Worm (Caenorhabditis elegans) whole organism, mixed stage, embryonic: ENCODE measurements around the gene C44H9.5.

Experiments
- ces-1 ChIP-seq: fragments of 150-350 bp; optimal IDR thresholded peaks from 2 replicates; lab custom pipeline; 2014; ENCODE audit warnings: missing biosample characterization, missing genetic modification reagents, missing genetic modification characterization
- cnd-1 ChIP-seq: fragments of 200-800 bp; sonication (Bioruptor generic); optimal IDR thresholded peaks from 2 replicates; lab custom pipeline; 2018; ENCODE audit warnings: mild to moderate bottlenecking, missing genetic modification characterization, missing compliant biosample characterization
- lin-13 ChIP-seq: fragments of 150-350 bp; optimal IDR thresholded peaks from 2 replicates; lab custom pipeline; 2014; ENCODE audit warnings: missing biosample characterization, missing genetic modification characterization
- mab-5 ChIP-seq: fragments of 150-350 bp; optimal IDR thresholded peaks from 2 replicates; lab custom pipeline; 2014; ENCODE audit warnings: missing biosample characterization, missing genetic modification characterization
- nhr-237 ChIP-seq: fragments of 150-350 bp; optimal IDR thresholded peaks from 2 replicates; lab custom pipeline; 2014; ENCODE audit warnings: missing biosample characterization, missing genetic modification characterization
- nhr-76 ChIP-seq: sonication (generic microtip); optimal IDR thresholded peaks from 2 replicates; lab custom pipeline; 2017; ENCODE audit warnings: missing biosample characterization, missing genetic modification characterization
- pha-4 ChIP-seq: fragments of 150-350 bp; optimal IDR thresholded peaks from 2 replicates; lab custom pipeline; 2018; ENCODE audit warnings: missing biosample characterization, missing genetic modification reagents, missing genetic modification characterization
- sem-2 ChIP-seq: fragments of 200-800 bp; sonication (Bioruptor generic); optimal IDR thresholded peaks from 2 replicates; lab custom pipeline; 2018; ENCODE audit warnings: mild to moderate bottlenecking, missing genetic modification characterization, missing compliant biosample characterization
- snpc-4 ChIP-seq: fragments of 150-350 bp; optimal IDR thresholded peaks from 2 replicates; lab custom pipeline; 2014; ENCODE audit warnings: missing biosample characterization, missing genetic modification characterization
- sptf-1 ChIP-seq: sonication (generic microtip); optimal IDR thresholded peaks from 2 replicates; lab custom pipeline; 2017; ENCODE audit warnings: mild to moderate bottlenecking, missing genetic modification characterization, moderate library complexity, missing compliant biosample characterization
- unc-120 ChIP-seq: sonication (generic microtip); optimal IDR thresholded peaks from 2 replicates; lab custom pipeline; 2017; ENCODE audit warnings: missing genetic modification characterization, missing compliant biosample characterization; ENCODE audit not compliant: poor library complexity, severe bottlenecking
- unc-39 ChIP-seq: fragments of 150-350 bp; optimal IDR thresholded peaks from 2 replicates; lab custom pipeline; 2014; ENCODE audit warnings: missing biosample characterization, missing genetic modification characterization
- unc-62 ChIP-seq: fragments of 150-350 bp; optimal IDR thresholded peaks from 2 replicates; lab custom pipeline; 2014; ENCODE audit warnings: missing biosample characterization, missing genetic modification reagents, missing genetic modification characterization
- ztf-11 ChIP-seq: fragments of 150-350 bp; optimal IDR thresholded peaks from 2 replicates; lab custom pipeline; 2014; ENCODE audit warnings: missing biosample characterization, missing genetic modification characterization

- TF ChIP-seq pha-4 (tag; lab: Kevin White, UChicago) (no peak), nhr-237 (tag; lab: Kevin White, UChicago) (no peak), snpc-4 (tag; lab: Kevin White, UChicago) (no peak), ztf-11 (tag; lab: Kevin White, UChicago) (no peak), ces-1 (GFP tag; lab: Kevin White, UChicago) (no peak), sptf-1 (tag; lab: Kevin White, UChicago) (no peak), unc-62 (no peak), unc-39 (tag; lab: Kevin White, UChicago) (no peak), nhr-76 (tag; lab: Kevin White, UChicago) (no peak), lin-13 (tag; lab: Kevin White, UChicago) (no peak), cnd-1 (tag; lab: Kevin White, UChicago) (no peak), sem-2 (no peak), mab-5 (tag; lab: Kevin White, UChicago) (no peak), unc-120 (tag; lab: Kevin White, UChicago) (no peak)
These were observed 46.4 kb downstream of the C44H9.5 start, which contains the start of gene srbc-45 for ce11 chrV:12803274-12803673.
